Worm (Caenorhabditis elegans) whole organism, L4/young adult: ENCODE data around the gene cyp-33C5.

Experiments used
- W03F9.2 ChIP-seq: fragments of 150-350 bp; optimal IDR thresholded peaks from 2 replicates; lab custom pipeline; 2014; ENCODE audit warnings: missing biosample characterization, missing genetic modification characterization
- dao-5 ChIP-seq: sonication (generic microtip); optimal IDR thresholded peaks from 2 replicates; lab custom pipeline; 2016; ENCODE audit warnings: missing genotype, missing genetic modification characterization, moderate library complexity, missing compliant biosample characterization
- him-1 ChIP-seq: sonication (generic microtip); optimal IDR thresholded peaks from 2 replicates; lab custom pipeline; 2016; ENCODE audit warnings: missing genotype, missing genetic modification reagents, missing genetic modification characterization, missing compliant biosample characterization

ce11 chrV:2274253-2274892, 29.6 kb downstream of the cyp-33C5 start, which contains the start of the genes Y5H2A.4 and abu-4:
- TF ChIP-seq him-1 (tag; lab: Kevin White, UChicago) (no peak), dao-5 (tag; lab: Kevin White, UChicago) (no peak), W03F9.2 (tag; lab: Kevin White, UChicago) (no peak)
